Fruit fly (Drosophila melanogaster) whole organism: ENCODE data around the gene Rlip.

Experiments
- CG8478 ChIP-seq: fragments of >200 bp; optimal IDR thresholded peaks from 2 replicates; lab custom pipeline; 2018; ENCODE audit warnings: inconsistent platforms
- Dll ChIP-seq: fragments of >200 bp; optimal IDR thresholded peaks from 2 replicates; lab custom pipeline; 2017
- EcR ChIP-seq, 2 experiments: fragments of >200 bp; optimal IDR thresholded peaks; 2 replicates each; lab custom pipeline; 2017; ENCODE audit warnings: missing biosample characterization in 2 of 2, missing genetic modification characterization in 2 of 2, missing genetic modification reagents in 2 of 2
- pan ChIP-seq: fragments of >200 bp; optimal IDR thresholded peaks from 2 replicates; lab custom pipeline; 2017
- psq ChIP-seq: fragments of >200 bp; optimal IDR thresholded peaks from 2 replicates; lab custom pipeline; 2017
- usp ChIP-seq: fragments of >200 bp; optimal IDR thresholded peaks from 2 replicates; lab custom pipeline; 2017; ENCODE audit warnings: missing biosample characterization, missing genetic modification characterization, mixed read lengths

Rlip gene

dm6 chr3R:21066469-21067284, 49.2 kb downstream of the Rlip start:
- TF ChIP-seq EcR (GFP tag; optimal IDR thresholded peaks at IDR 0.05; lab: Kevin White, UChicago) (no peak), psq (no peak), Dll (lab: Kevin White, UChicago) (no peak), usp (GFP tag; lab: Kevin White, UChicago) (no peak), pan (lab: Kevin White, UChicago) (no peak), CG8478 (lab: Kevin White, UChicago) (no peak)

- no peak for TF ChIP-seq Dll (lab: Kevin White, UChicago)
- TF ChIP-seq pan (lab: Kevin White, UChicago), result no peak
- TF ChIP-seq CG8478 (lab: Kevin White, UChicago), result no peak
- TF ChIP-seq usp (GFP tag; lab: Kevin White, UChicago), result no peak
- TF ChIP-seq EcR (GFP tag; optimal IDR thresholded peaks at IDR 0.05; lab: Kevin White, UChicago), result no peak
These were observed 50.1 kb downstream of the Rlip start for dm6 chr3R:21067543-21067942.

DNA sequence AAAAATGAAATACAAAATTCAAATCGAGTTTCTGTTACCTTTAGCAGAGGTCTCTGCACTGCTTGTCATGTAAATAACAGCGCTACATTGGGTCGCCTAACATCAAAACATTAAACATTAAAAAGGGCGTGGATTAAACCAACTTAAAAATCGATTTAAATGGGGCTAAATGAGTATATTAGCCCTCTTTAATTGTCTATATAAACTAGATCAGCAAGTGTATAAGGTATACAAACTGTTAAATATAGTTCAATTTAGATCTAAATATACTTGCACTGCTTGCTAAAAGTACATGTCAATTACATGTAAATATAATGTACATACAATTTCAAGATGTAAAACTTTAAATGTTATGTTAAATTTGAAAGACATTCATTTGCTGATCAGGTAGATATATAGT, 52.3 kb downstream of the Rlip start:
- no peak for TF ChIP-seq Dll (lab: Kevin White, UChicago)
- no peak for TF ChIP-seq usp (GFP tag; lab: Kevin White, UChicago)
- no peak for TF ChIP-seq EcR (GFP tag; optimal IDR thresholded peaks at IDR 0.05; lab: Kevin White, UChicago)
- no peak for TF ChIP-seq psq
- TF ChIP-seq CG8478 (lab: Kevin White, UChicago), result no peak
- no peak for TF ChIP-seq pan (lab: Kevin White, UChicago)
